Worm (Caenorhabditis elegans): ENCODE measurements around the gene metl-2.

The metl-2 gene

ce11 chrII:15010366-15011235, 40.9 kb downstream of the metl-2 start, which contains the start of the genes Y53F4B.9 and Y53F4B.11 (continued):
- TF ChIP-seq hmg-1.2 (GFP tag; IDR thresholded peaks at IDR 0.05) (peak; percentile 72), lin-54 (GFP tag; optimal IDR thresholded peaks at IDR 0.05) (peak; percentile 100), F10E7.11 (tag; optimal IDR thresholded peaks at IDR 0.05) (no peak), zfh-2 (GFP tag; conservative IDR thresholded peaks at IDR 0.05) (peak; percentile 66; the same call in 1 of the 2 replicates), ceh-58 (GFP tag; IDR thresholded peaks at IDR 0.05) (no peak), mcd-1 (GFP tag; IDR thresholded peaks at IDR 0.05) (peak; percentile 98), somi-1 (GFP tag; optimal IDR thresholded peaks at IDR 0.05) (no peak), athp-1 (tag; optimal IDR thresholded peaks at IDR 0.05) (peak; percentile 69), F49E8.2 (tag; optimal IDR thresholded peaks at IDR 0.05; ENCODE audit: insufficient read depth) (peak; percentile 88), snpc-3.4 (tag; optimal IDR thresholded peaks at IDR 0.05) (peak; percentile 87), atf-7 (tag; optimal IDR thresholded peaks at IDR 0.05) (no peak), akir-1 (GFP tag; optimal IDR thresholded peaks at IDR 0.05) (no peak), tlf-1 (GFP tag; optimal IDR thresholded peaks at IDR 0.05) (peak; percentile 90), F23B12.7 (tag; optimal IDR thresholded peaks at IDR 0.05; ENCODE audit: insufficient read depth) (peak; percentile 72), K11D2.4 (GFP tag; IDR thresholded peaks at IDR 0.05) (0 out of 2 replicates have a peak, but pooled peaks have one; percentile 40), lir-1 (GFP tag; conservative IDR thresholded peaks at IDR 0.05) (peak; percentile 77), F52B5.7 (tag; optimal IDR thresholded peaks at IDR 0.05) (no peak), nfyb-1 (GFP tag; IDR thresholded peaks at IDR 0.05) (no peak; the same call in 1 of the 2 replicates), rec-8 (tag; optimal IDR thresholded peaks at IDR 0.05) (no peak), B0261.1 (tag; optimal IDR thresholded peaks at IDR 0.05) (peak; percentile 13), Y56A3A.18 (GFP tag; IDR thresholded peaks at IDR 0.05) (peak; percentile 30; the same call in 1 of the 2 replicates), ceh-91 (GFP tag; IDR thresholded peaks at IDR 0.05) (peak; percentile 97), dpff-1 (tag; optimal IDR thresholded peaks at IDR 0.05) (no peak), egl-18 (GFP tag; IDR thresholded peaks at IDR 0.05) (0 out of 2 replicates have a peak, but pooled peaks have one; percentile 21), egrh-3 (GFP tag; IDR thresholded peaks at IDR 0.05) (peak; percentile 32; the same call in 1 of the 2 replicates), C06A6.2 (GFP tag; conservative IDR thresholded peaks at IDR 0.05) (no peak), Y53F4B.3 (GFP tag; IDR thresholded peaks at IDR 0.05) (no peak), pha-4 (tag; optimal IDR thresholded peaks at IDR 0.05) (peak; percentile 15), chd-7 (tag; optimal IDR thresholded peaks at IDR 0.05) (no peak), ztf-3 (GFP tag; optimal IDR thresholded peaks at IDR 0.05) (no peak), attf-3 (GFP tag; conservative IDR thresholded peaks at IDR 0.05) (peak; percentile 82), him-1 (tag; optimal IDR thresholded peaks at IDR 0.05) (peak; percentile 55), ztf-28 (GFP tag; IDR thresholded peaks at IDR 0.05) (peak; percentile 75; the same call in 1 of the 2 replicates), T26A5.8 (tag; optimal IDR thresholded peaks at IDR 0.05) (no peak), xnd-1 (tag; optimal IDR thresholded peaks at IDR 0.05) (peak; percentile 94), egl-44 (GFP tag; IDR thresholded peaks at IDR 0.05) (no peak), ceh-27 (GFP tag; optimal IDR thresholded peaks at IDR 0.05) (peak; percentile 67), Y79H2A.3 (GFP tag; conservative IDR thresholded peaks at IDR 0.05) (0 out of 2 replicates have a peak, but pooled peaks have one; percentile 13), lin-26 (GFP tag; IDR thresholded peaks at IDR 0.05) (0 out of 2 replicates have a peak, but pooled peaks have one; percentile 10), snpc-1.3 (tag; optimal IDR thresholded peaks at IDR 0.05; ENCODE audit: insufficient read depth) (peak; percentile 23), attf-6 (GFP tag; IDR thresholded peaks at IDR 0.05) (peak; percentile 81), aptf-2 (GFP tag; conservative IDR thresholded peaks at IDR 0.05) (peak; percentile 74; the same call in 1 of the 2 replicates), unc-130 (GFP tag; optimal IDR thresholded peaks at IDR 0.05) (peak; percentile 86)

Measured in whole organism, young adult.